Worm (Caenorhabditis elegans) whole organism, L1 larva: ENCODE results near the gene Y67D2.5.

ENCODE experiments used
- C04F5.9 ChIP-seq: sonication (generic microtip); optimal IDR thresholded peaks from 2 replicates; lab custom pipeline; 2016; ENCODE audit warnings: missing genetic modification characterization, missing compliant biosample characterization
- C34B4.2 ChIP-seq: sonication (generic microtip); optimal IDR thresholded peaks from 2 replicates; lab custom pipeline; 2017; ENCODE audit warnings: mild to moderate bottlenecking, missing genetic modification characterization, missing compliant biosample characterization
- aha-1 ChIP-seq: fragments of 150-350 bp; optimal IDR thresholded peaks from 2 replicates; lab custom pipeline; 2014; ENCODE audit warnings: missing biosample characterization, missing genetic modification characterization
- ama-1 ChIP-seq: fragments of 150-350 bp; optimal IDR thresholded peaks from 2 replicates; lab custom pipeline; 2014
- ceh-63 ChIP-seq: fragments of 200-800 bp; sonication (Bioruptor generic); optimal IDR thresholded peaks from 2 replicates; lab custom pipeline; 2018; ENCODE audit warnings: mild to moderate bottlenecking, missing genetic modification characterization, missing compliant biosample characterization
- ceh-8 ChIP-seq: fragments of 200-800 bp; sonication (Bioruptor generic); optimal IDR thresholded peaks from 2 replicates; lab custom pipeline; 2018; ENCODE audit warnings: mild to moderate bottlenecking, missing genetic modification characterization, moderate library complexity, missing compliant biosample characterization
- ceh-88 ChIP-seq: fragments of 200-800 bp; sonication (Bioruptor generic); IDR thresholded peaks from 2 replicates; pipeline ENCODE4 v1.3.6; 2022; ENCODE audit warnings: missing genetic modification characterization, missing compliant biosample characterization
- ces-1 ChIP-seq: fragments of 150-350 bp; optimal IDR thresholded peaks from 2 replicates; lab custom pipeline; 2014; ENCODE audit warnings: missing biosample characterization, missing genetic modification reagents, missing genetic modification characterization
- dpl-1 ChIP-seq, 3 experiments: fragments of 150-350 bp in 2 of 3; sonication (generic microtip) in 1 of 3; optimal IDR thresholded peaks; 2 replicates each; lab custom pipeline; 2014 to 2017; ENCODE audit warnings: missing biosample characterization in 3 of 3, missing genetic modification characterization in 3 of 3, missing genetic modification reagents in 3 of 3
- efl-3 ChIP-seq: fragments of 200-800 bp; sonication (Bioruptor generic); optimal IDR thresholded peaks from 2 replicates; lab custom pipeline; 2018; ENCODE audit warnings: mild to moderate bottlenecking, missing genetic modification characterization, missing compliant biosample characterization
- egl-13 ChIP-seq: sonication (generic microtip); optimal IDR thresholded peaks from 2 replicates; lab custom pipeline; 2016; ENCODE audit warnings: missing genotype, missing genetic modification reagents, missing genetic modification characterization, missing compliant biosample characterization
- elt-2 ChIP-seq: sonication (generic microtip); optimal IDR thresholded peaks from 2 replicates; lab custom pipeline; 2016; ENCODE audit warnings: missing genetic modification characterization, mild to moderate bottlenecking, inconsistent platforms, missing compliant biosample characterization, missing genetic modification reagents
- elt-3 ChIP-seq, 6 experiments: fragments of 150-350 bp in 1 of 6; sonication (generic microtip); optimal IDR thresholded peaks; 2 replicates each; lab custom pipeline; 2017 to 2018; ENCODE audit warnings: missing biosample characterization in 6 of 6, missing genetic modification characterization in 6 of 6, inconsistent platforms in 1 of 6
- ets-5 ChIP-seq: fragments of 200-800 bp; sonication (Bioruptor generic); IDR thresholded peaks from 2 replicates; pipeline ENCODE4 v1.3.6; 2022; ENCODE audit warnings: missing genetic modification characterization, missing compliant biosample characterization
- fkh-10 ChIP-seq: sonication (generic microtip); optimal IDR thresholded peaks from 2 replicates; lab custom pipeline; 2017; ENCODE audit warnings: missing biosample characterization, missing genetic modification reagents, missing genetic modification characterization
- fkh-8 ChIP-seq: sonication (generic microtip); optimal IDR thresholded peaks from 2 replicates; lab custom pipeline; 2016; ENCODE audit warnings: mild to moderate bottlenecking, missing genetic modification characterization, missing compliant biosample characterization
- fos-1 ChIP-seq: fragments of 150-350 bp; optimal IDR thresholded peaks from 2 replicates; lab custom pipeline; 2014; ENCODE audit warnings: missing biosample characterization, missing genetic modification characterization
- grh-1 ChIP-seq: fragments of 200-800 bp; sonication (Bioruptor generic); IDR thresholded peaks from 2 replicates; pipeline ENCODE4 v1.3.6; 2022; ENCODE audit warnings: missing genetic modification reagents, missing genetic modification characterization, missing compliant biosample characterization
- jun-1 ChIP-seq: fragments of 150-350 bp; optimal IDR thresholded peaks from 2 replicates; lab custom pipeline; 2014; ENCODE audit warnings: missing biosample characterization, missing genetic modification reagents, missing genetic modification characterization
- lin-13 ChIP-seq: fragments of 150-350 bp; optimal IDR thresholded peaks from 2 replicates; lab custom pipeline; 2014; ENCODE audit warnings: missing biosample characterization, missing genetic modification reagents, missing genetic modification characterization
- lin-14 ChIP-seq: fragments of 200-800 bp; sonication (Bioruptor generic); optimal IDR thresholded peaks from 2 replicates; lab custom pipeline; 2018; ENCODE audit warnings: mild to moderate bottlenecking, missing genetic modification characterization, moderate library complexity, missing compliant biosample characterization
- lin-15B ChIP-seq: fragments of 150-350 bp; sonication (generic microtip); optimal IDR thresholded peaks from 3 replicates; lab custom pipeline; 2014; ENCODE audit warnings: missing biosample characterization, missing genetic modification characterization
- lin-39 ChIP-seq: fragments of 150-350 bp; optimal IDR thresholded peaks from 2 replicates; lab custom pipeline; 2014; ENCODE audit warnings: missing biosample characterization, missing genetic modification reagents, missing genetic modification characterization
- lir-3 ChIP-seq: sonication (generic microtip); optimal IDR thresholded peaks from 2 replicates; lab custom pipeline; 2016; ENCODE audit warnings: mild to moderate bottlenecking, missing genetic modification characterization, moderate library complexity, missing compliant biosample characterization; ENCODE audit not compliant: poor library complexity
- lsy-2 ChIP-seq, 2 experiments: fragments of 150-350 bp; optimal IDR thresholded peaks; 2 replicates each; lab custom pipeline; 2014; ENCODE audit warnings: missing biosample characterization in 2 of 2, missing genetic modification characterization in 2 of 2
- mdl-1 ChIP-seq, 2 experiments: fragments of 150-350 bp; optimal IDR thresholded peaks; 2 replicates each; lab custom pipeline; 2014 to 2017; ENCODE audit warnings: missing biosample characterization in 2 of 2, missing genetic modification characterization in 2 of 2, inconsistent platforms in 1 of 2
- mep-1 ChIP-seq: fragments of 150-350 bp; optimal IDR thresholded peaks from 2 replicates; lab custom pipeline; 2014; ENCODE audit warnings: missing biosample characterization, missing genetic modification characterization
- nhr-12 ChIP-seq: sonication (generic microtip); optimal IDR thresholded peaks from 2 replicates; lab custom pipeline; 2017; ENCODE audit warnings: missing biosample characterization, missing genetic modification characterization
- nhr-19 ChIP-seq: fragments of 200-800 bp; sonication (Bioruptor generic); conservative IDR thresholded peaks from 2 replicates; pipeline ENCODE4 v1.3.6; 2022; ENCODE audit warnings: missing genetic modification characterization, missing compliant biosample characterization
- nhr-20 ChIP-seq: sonication (generic microtip); optimal IDR thresholded peaks from 2 replicates; lab custom pipeline; 2016; ENCODE audit warnings: mild to moderate bottlenecking, missing genetic modification characterization, missing compliant biosample characterization
- nhr-237 ChIP-seq: fragments of 150-350 bp; optimal IDR thresholded peaks from 2 replicates; lab custom pipeline; 2014; ENCODE audit warnings: missing biosample characterization, missing genetic modification characterization
- nhr-47 ChIP-seq: sonication (generic microtip); optimal IDR thresholded peaks from 2 replicates; lab custom pipeline; 2016; ENCODE audit warnings: mild to moderate bottlenecking, missing genetic modification characterization, moderate library complexity, missing compliant biosample characterization
- nhr-76 ChIP-seq: sonication (generic microtip); optimal IDR thresholded peaks from 2 replicates; lab custom pipeline; 2017; ENCODE audit warnings: missing biosample characterization, missing genetic modification characterization
- nhr-77 ChIP-seq: fragments of 150-350 bp; optimal IDR thresholded peaks from 2 replicates; lab custom pipeline; 2014; ENCODE audit warnings: missing biosample characterization, missing genetic modification characterization
- nhr-90 ChIP-seq: sonication (generic microtip); optimal IDR thresholded peaks from 2 replicates; lab custom pipeline; 2016; ENCODE audit warnings: mild to moderate bottlenecking, missing genetic modification characterization, missing compliant biosample characterization; ENCODE audit not compliant: poor library complexity
- pax-3 ChIP-seq: fragments of 200-800 bp; sonication (Bioruptor generic); optimal IDR thresholded peaks from 2 replicates; lab custom pipeline; 2018; ENCODE audit warnings: mild to moderate bottlenecking, missing genetic modification characterization, moderate library complexity, missing compliant biosample characterization
- pqm-1 ChIP-seq: sonication (generic microtip); optimal IDR thresholded peaks from 3 replicates; lab custom pipeline; 2017; ENCODE audit warnings: missing biosample characterization, missing genetic modification characterization
- skn-1 ChIP-seq: fragments of 150-350 bp; optimal IDR thresholded peaks from 2 replicates; lab custom pipeline; 2014; ENCODE audit warnings: missing biosample characterization, missing genetic modification characterization
- sup-37 ChIP-seq: fragments of 200-800 bp; sonication (Bioruptor generic); optimal IDR thresholded peaks from 2 replicates; lab custom pipeline; 2018; ENCODE audit warnings: mild to moderate bottlenecking, missing genetic modification characterization, missing compliant biosample characterization
- unc-30 ChIP-seq: sonication (generic microtip); optimal IDR thresholded peaks from 2 replicates; lab custom pipeline; 2017; ENCODE audit warnings: missing biosample characterization, missing genetic modification characterization
- unc-62 ChIP-seq: fragments of 150-350 bp; optimal IDR thresholded peaks from 2 replicates; lab custom pipeline; 2014; ENCODE audit warnings: missing biosample characterization, missing genetic modification reagents, missing genetic modification characterization
- vab-15 ChIP-seq: sonication (generic microtip); optimal IDR thresholded peaks from 2 replicates; lab custom pipeline; 2017; ENCODE audit warnings: missing genotype, mild to moderate bottlenecking, missing genetic modification characterization, missing compliant biosample characterization
- ztf-11 ChIP-seq, 2 experiments: sonication (generic microtip); optimal IDR thresholded peaks; 2 replicates each; lab custom pipeline; 2016 to 2017; ENCODE audit warnings: missing genetic modification characterization in 2 of 2, missing biosample characterization in 1 of 2, missing compliant biosample characterization in 1 of 2

Gene Y67D2.5

ce11 chrIII:1558441-1559159 lies 18.6 kb upstream of the Y67D2.5 start, which contains the start of the genes eelo-1 and Y67D2.2 (continued):
- TF ChIP-seq ets-5 (GFP tag; lab: Robert Waterston, UW): no peak
- TF ChIP-seq sup-37: peak; percentile 38
- TF ChIP-seq, all 84 proteins: peak for 41

ce11 chrIII:1554347-1554746 lies 14.3 kb upstream of the Y67D2.5 start, which contains the start of gene ddx-35:
Gene ddx-35 (minus strand): TSS chrIII:1554447.
- TF ChIP-seq ama-1: no peak
- no peak for TF ChIP-seq fkh-8
- no peak for TF ChIP-seq mep-1
- no peak for TF ChIP-seq nhr-76
- no peak for TF ChIP-seq lir-3 (tag; lab: Kevin White, UChicago)
- TF ChIP-seq skn-1 (tag; lab: Kevin White, UChicago): no peak
- no peak for TF ChIP-seq lin-39 (tag; lab: Kevin White, UChicago)
- no peak for TF ChIP-seq ztf-11 (tag; optimal IDR thresholded peaks at IDR 0.05; lab: Kevin White, UChicago)
- TF ChIP-seq ces-1 (GFP tag; lab: Kevin White, UChicago): no peak
- no peak for TF ChIP-seq ets-5 (GFP tag; lab: Robert Waterston, UW)
- no peak for TF ChIP-seq elt-2 (tag; lab: Kevin White, UChicago)
- TF ChIP-seq nhr-12: no peak
- no peak for TF ChIP-seq elt-3 (tag; optimal IDR thresholded peaks at IDR 0.05; lab: Kevin White, UChicago)
- no peak for TF ChIP-seq nhr-20 (tag; lab: Kevin White, UChicago)
- TF ChIP-seq nhr-237 (tag; lab: Kevin White, UChicago): no peak
- no peak for TF ChIP-seq pax-3 (tag; lab: Kevin White, UChicago)
- no peak for TF ChIP-seq aha-1 (tag; lab: Kevin White, UChicago)
- TF ChIP-seq C04F5.9: no peak
- no peak for TF ChIP-seq nhr-19 (GFP tag; lab: Robert Waterston, UW)

ce11 chrIII:1543406-1544011 lies 3.5 kb upstream of the Y67D2.5 start:
- TF ChIP-seq nhr-77 (tag; lab: Kevin White, UChicago) (no peak), fos-1 (tag; lab: Kevin White, UChicago) (no peak), ceh-8 (GFP tag; lab: Kevin White, UChicago) (no peak), unc-62 (GFP tag; lab: Kevin White, UChicago) (no peak), vab-15 (tag; lab: Kevin White, UChicago) (no peak), ceh-63 (GFP tag; lab: Kevin White, UChicago) (no peak), nhr-20 (tag; lab: Kevin White, UChicago) (no peak), efl-3 (GFP tag; lab: Kevin White, UChicago) (no peak), skn-1 (tag; lab: Kevin White, UChicago) (no peak), lin-15B (tag; lab: Kevin White, UChicago) (no peak), fkh-10 (GFP tag; lab: Kevin White, UChicago) (no peak), mep-1 (no peak), ceh-88 (no peak)

ce11 chrIII:1539366-1539765 lies 678 bp downstream of the Y67D2.5 start:
- no peak for TF ChIP-seq jun-1
- no peak for TF ChIP-seq lsy-2 (tag; optimal IDR thresholded peaks at IDR 0.05; lab: Kevin White, UChicago)
- TF ChIP-seq pqm-1 (tag; lab: Kevin White, UChicago): no peak
- TF ChIP-seq aha-1 (tag; lab: Kevin White, UChicago): no peak
- TF ChIP-seq ztf-11 (tag; optimal IDR thresholded peaks at IDR 0.05; lab: Kevin White, UChicago): no peak
- TF ChIP-seq ama-1: no peak
- no peak for TF ChIP-seq fkh-10 (GFP tag; lab: Kevin White, UChicago)
- TF ChIP-seq nhr-47 (tag; lab: Kevin White, UChicago): no peak
- no peak for TF ChIP-seq unc-30
- TF ChIP-seq C34B4.2 (tag; lab: Kevin White, UChicago): no peak
- no peak for TF ChIP-seq grh-1 (GFP tag; lab: Robert Waterston, UW)
- TF ChIP-seq lin-13 (GFP tag; lab: Kevin White, UChicago): no peak
- TF ChIP-seq egl-13 (tag; lab: Kevin White, UChicago): no peak
- no peak for TF ChIP-seq lin-14 (GFP tag; lab: Kevin White, UChicago)
- TF ChIP-seq dpl-1 (GFP tag; optimal IDR thresholded peaks at IDR 0.05; lab: Kevin White, UChicago): no peak
- TF ChIP-seq nhr-90: no peak
- TF ChIP-seq nhr-12: no peak
- no peak for TF ChIP-seq mdl-1 (tag; optimal IDR thresholded peaks at IDR 0.05; lab: Kevin White, UChicago)
